Worm (Caenorhabditis elegans): Measurements from ENCODE around the gene dpy-11.
A peak's percentile ranks its signal among the peaks of the same experiment; 100 is the strongest.

The dpy-11 gene

DNA sequence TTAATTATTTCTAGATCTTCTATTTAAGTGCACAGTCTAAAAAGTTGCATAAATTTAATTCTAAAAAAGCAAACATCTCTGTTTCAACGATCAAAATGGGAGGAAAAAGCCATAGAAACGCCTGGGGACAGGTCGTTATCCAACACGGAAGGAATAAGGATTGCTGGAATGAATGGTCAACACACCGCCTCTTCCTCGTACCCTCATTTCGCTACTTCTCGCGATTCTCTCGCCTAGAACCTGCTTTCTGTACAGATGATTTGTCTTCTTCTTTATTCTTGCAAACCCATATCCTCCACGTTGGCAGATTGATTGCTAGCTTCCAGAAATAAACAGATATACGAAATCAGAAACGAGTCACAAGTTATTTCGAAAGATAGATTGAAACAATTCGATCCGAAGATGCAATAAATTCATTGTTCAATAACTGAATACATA is at the start of gene dpy-11 (continued):
- TF ChIP-seq snpc-4 (tag; optimal IDR thresholded peaks at IDR 0.05) (no peak), nhr-42 (GFP tag; IDR thresholded peaks at IDR 0.05) (no peak), aly-2 (tag; optimal IDR thresholded peaks at IDR 0.05) (no peak), F10B5.3 (tag; optimal IDR thresholded peaks at IDR 0.05) (no peak), nhr-11 (tag; optimal IDR thresholded peaks at IDR 0.05) (no peak), egl-43 (GFP tag; IDR thresholded peaks at IDR 0.05) (no peak), arid-1 (GFP tag; conservative IDR thresholded peaks at IDR 0.05) (no peak), zfp-2 (tag; optimal IDR thresholded peaks at IDR 0.05) (no peak), lin-15B (tag; optimal IDR thresholded peaks at IDR 0.05) (no peak), mep-1 (tag; optimal IDR thresholded peaks at IDR 0.05) (peak; percentile 81), F26F4.8 (GFP tag; conservative IDR thresholded peaks at IDR 0.05) (no peak), ceh-28 (tag; optimal IDR thresholded peaks at IDR 0.05) (no peak), ceh-44 (GFP tag; IDR thresholded peaks at IDR 0.05) (no peak), ztf-7 (tag; optimal IDR thresholded peaks at IDR 0.05) (no peak), duxl-1 (tag; optimal IDR thresholded peaks at IDR 0.05; ENCODE audit: poor library complexity) (peak; percentile 71), dmd-8 (GFP tag; IDR thresholded peaks at IDR 0.05) (no peak), pha-4 (GFP tag; IDR thresholded peaks at IDR 0.05) (no peak), pha-4 (tag; optimal IDR thresholded peaks at IDR 0.05) (no peak), Y105C5A.15 (GFP tag; IDR thresholded peaks at IDR 0.05) (0 out of 2 replicates have a peak, but pooled peaks have one; percentile 46), lin-13 (GFP tag; optimal IDR thresholded peaks at IDR 0.05) (peak; percentile 49), ceh-62 (tag; optimal IDR thresholded peaks at IDR 0.05) (no peak), nhr-77 (tag; optimal IDR thresholded peaks at IDR 0.05) (peak; percentile 39), jun-1 (tag; optimal IDR thresholded peaks at IDR 0.05) (no peak), Y5F2A.4 (GFP tag; optimal IDR thresholded peaks at IDR 0.05) (no peak), ama-1 (optimal IDR thresholded peaks at IDR 0.05) (peak; percentile 98), hmg-1.1 (GFP tag; IDR thresholded peaks at IDR 0.05) (peak; percentile 45), unc-39 (tag; optimal IDR thresholded peaks at IDR 0.05) (no peak), dmd-6 (GFP tag; IDR thresholded peaks at IDR 0.05) (peak; percentile 45), F37D6.2 (tag; optimal IDR thresholded peaks at IDR 0.05) (no peak), daf-16 (GFP tag; optimal IDR thresholded peaks at IDR 0.05) (peak in 1 of 2 experiments; percentile 30), daf-16 (tag; optimal IDR thresholded peaks at IDR 0.05) (peak; percentile 21), T26A8.4 (GFP tag; IDR thresholded peaks at IDR 0.05) (peak; percentile 81), nhr-102 (tag; optimal IDR thresholded peaks at IDR 0.05) (peak; percentile 29), nhr-48 (tag; optimal IDR thresholded peaks at IDR 0.05) (peak; percentile 44), F44E2.7 (GFP tag; IDR thresholded peaks at IDR 0.05) (no peak), lim-7 (GFP tag; IDR thresholded peaks at IDR 0.05) (0 out of 2 replicates have a peak, but pooled peaks have one; percentile 18), spr-3 (GFP tag; optimal IDR thresholded peaks at IDR 0.05) (peak; percentile 12), zip-11 (GFP tag; IDR thresholded peaks at IDR 0.05) (no peak), sdz-12 (GFP tag; optimal IDR thresholded peaks at IDR 0.05) (peak; percentile 90), snpc-1.2 (GFP tag; IDR thresholded peaks at IDR 0.05) (peak; percentile 45; the same call in 1 of the 2 replicates), daf-8 (GFP tag; IDR thresholded peaks at IDR 0.05) (no peak), nhr-111 (GFP tag; optimal IDR thresholded peaks at IDR 0.05) (no peak), zfp-3 (GFP tag; conservative IDR thresholded peaks at IDR 0.05) (peak; percentile 93), dve-1 (tag; optimal IDR thresholded peaks at IDR 0.05; ENCODE audit: insufficient read depth) (peak; percentile 57), unc-130 (GFP tag; optimal IDR thresholded peaks at IDR 0.05) (no peak), rbr-2 (tag; optimal IDR thresholded peaks at IDR 0.05) (no peak), ceh-32 (tag; optimal IDR thresholded peaks at IDR 0.05; ENCODE audit: poor library complexity) (no peak), hif-1 (tag; optimal IDR thresholded peaks at IDR 0.05) (peak in 1 of 2 experiments; percentile 20), madf-9 (GFP tag; conservative IDR thresholded peaks at IDR 0.05) (peak; percentile 59; the same call in 1 of the 2 replicates), aha-1 (tag) (peak; percentile 98), fos-1 (tag; optimal IDR thresholded peaks at IDR 0.05) (no peak), mxl-2 (GFP tag; conservative IDR thresholded peaks at IDR 0.05) (0 out of 2 replicates have a peak, but pooled peaks have one; percentile 7), ZK546.5 (tag; optimal IDR thresholded peaks at IDR 0.05) (no peak)

Measured in whole organism, L4 larva.